Worm (Caenorhabditis elegans) whole organism, mixed stage, embryonic: Measurements from ENCODE around the gene skr-17.

Experiments used
- M03D4.4 ChIP-seq: sonication (generic microtip); optimal IDR thresholded peaks from 2 replicates; lab custom pipeline; 2017; ENCODE audit warnings: mild to moderate bottlenecking, missing genetic modification characterization, missing compliant biosample characterization
- bed-3 ChIP-seq: fragments of 200-800 bp; sonication (Bioruptor generic); optimal IDR thresholded peaks from 3 replicates; lab custom pipeline; 2018; ENCODE audit warnings: mild to moderate bottlenecking, missing genetic modification characterization, moderate library complexity, missing compliant biosample characterization
- blmp-1 ChIP-seq: fragments of 150-350 bp; optimal IDR thresholded peaks from 2 replicates; lab custom pipeline; 2014; ENCODE audit warnings: missing biosample characterization, missing genetic modification characterization
- ceh-39 ChIP-seq: fragments of 150-350 bp; optimal IDR thresholded peaks from 2 replicates; lab custom pipeline; 2014; ENCODE audit warnings: missing biosample characterization, missing genetic modification characterization
- ces-1 ChIP-seq: fragments of 150-350 bp; optimal IDR thresholded peaks from 2 replicates; lab custom pipeline; 2014; ENCODE audit warnings: missing biosample characterization, missing genetic modification reagents, missing genetic modification characterization
- cnd-1 ChIP-seq: fragments of 200-800 bp; sonication (Bioruptor generic); optimal IDR thresholded peaks from 2 replicates; lab custom pipeline; 2018; ENCODE audit warnings: mild to moderate bottlenecking, missing genetic modification characterization, missing compliant biosample characterization
- drap-1 ChIP-seq: fragments of 200-800 bp; sonication (Bioruptor generic); optimal IDR thresholded peaks from 3 replicates; lab custom pipeline; 2018; ENCODE audit warnings: mild to moderate bottlenecking, missing genetic modification characterization, missing compliant biosample characterization
- elt-1 ChIP-seq: sonication (generic microtip); optimal IDR thresholded peaks from 2 replicates; lab custom pipeline; 2017; ENCODE audit warnings: missing genetic modification characterization, mild to moderate bottlenecking, missing compliant biosample characterization, antibody characterized with exemption, moderate library complexity, borderline replicate concordance; ENCODE audit not compliant: insufficient read depth
- elt-3 ChIP-seq: fragments of 150-350 bp; optimal IDR thresholded peaks from 2 replicates; lab custom pipeline; 2014; ENCODE audit warnings: missing biosample characterization, missing genetic modification characterization
- flh-1 ChIP-seq: fragments of 200-800 bp; sonication (Bioruptor generic); optimal IDR thresholded peaks from 2 replicates; lab custom pipeline; 2018; ENCODE audit warnings: mild to moderate bottlenecking, missing genetic modification characterization, moderate library complexity, missing compliant biosample characterization
- ham-2 ChIP-seq: fragments of 200-800 bp; sonication (Bioruptor generic); optimal IDR thresholded peaks from 2 replicates; lab custom pipeline; 2018; ENCODE audit warnings: mild to moderate bottlenecking, missing genetic modification characterization, missing compliant biosample characterization
- hlh-1 ChIP-seq: fragments of 150-350 bp; optimal IDR thresholded peaks from 2 replicates; lab custom pipeline; 2014; ENCODE audit warnings: missing biosample characterization, missing genetic modification reagents, missing genetic modification characterization
- lin-32 ChIP-seq: fragments of 200-800 bp; sonication (Bioruptor generic); optimal IDR thresholded peaks from 2 replicates; lab custom pipeline; 2018; ENCODE audit warnings: mild to moderate bottlenecking, missing genetic modification characterization, missing compliant biosample characterization
- lsy-2 ChIP-seq: fragments of 150-350 bp; optimal IDR thresholded peaks from 2 replicates; lab custom pipeline; 2014; ENCODE audit warnings: missing biosample characterization, missing genetic modification characterization
- mep-1 ChIP-seq: fragments of 150-350 bp; optimal IDR thresholded peaks from 2 replicates; lab custom pipeline; 2017; ENCODE audit warnings: missing biosample characterization, missing genetic modification reagents, missing genetic modification characterization, inconsistent platforms
- nhr-12 ChIP-seq: fragments of 150-350 bp; optimal IDR thresholded peaks from 2 replicates; lab custom pipeline; 2014; ENCODE audit warnings: missing biosample characterization, missing genetic modification characterization
- nhr-237 ChIP-seq: fragments of 150-350 bp; optimal IDR thresholded peaks from 2 replicates; lab custom pipeline; 2014; ENCODE audit warnings: missing biosample characterization, missing genetic modification characterization
- pha-4 ChIP-seq: fragments of 150-350 bp; optimal IDR thresholded peaks from 2 replicates; lab custom pipeline; 2018; ENCODE audit warnings: missing biosample characterization, missing genetic modification reagents, missing genetic modification characterization
- sem-2 ChIP-seq: fragments of 200-800 bp; sonication (Bioruptor generic); optimal IDR thresholded peaks from 2 replicates; lab custom pipeline; 2018; ENCODE audit warnings: mild to moderate bottlenecking, missing genetic modification characterization, missing compliant biosample characterization
- sptf-1 ChIP-seq: sonication (generic microtip); optimal IDR thresholded peaks from 2 replicates; lab custom pipeline; 2017; ENCODE audit warnings: mild to moderate bottlenecking, missing genetic modification characterization, moderate library complexity, missing compliant biosample characterization
- tbx-8 ChIP-seq: fragments of 200-800 bp; sonication (Bioruptor generic); optimal IDR thresholded peaks from 2 replicates; lab custom pipeline; 2018; ENCODE audit warnings: mild to moderate bottlenecking, missing genetic modification characterization, moderate library complexity, missing compliant biosample characterization
- unc-120 ChIP-seq: sonication (generic microtip); optimal IDR thresholded peaks from 2 replicates; lab custom pipeline; 2017; ENCODE audit warnings: missing genetic modification characterization, missing compliant biosample characterization; ENCODE audit not compliant: poor library complexity, severe bottlenecking
- unc-39 ChIP-seq: fragments of 150-350 bp; optimal IDR thresholded peaks from 2 replicates; lab custom pipeline; 2014; ENCODE audit warnings: missing biosample characterization, missing genetic modification characterization

The skr-17 gene

DNA sequence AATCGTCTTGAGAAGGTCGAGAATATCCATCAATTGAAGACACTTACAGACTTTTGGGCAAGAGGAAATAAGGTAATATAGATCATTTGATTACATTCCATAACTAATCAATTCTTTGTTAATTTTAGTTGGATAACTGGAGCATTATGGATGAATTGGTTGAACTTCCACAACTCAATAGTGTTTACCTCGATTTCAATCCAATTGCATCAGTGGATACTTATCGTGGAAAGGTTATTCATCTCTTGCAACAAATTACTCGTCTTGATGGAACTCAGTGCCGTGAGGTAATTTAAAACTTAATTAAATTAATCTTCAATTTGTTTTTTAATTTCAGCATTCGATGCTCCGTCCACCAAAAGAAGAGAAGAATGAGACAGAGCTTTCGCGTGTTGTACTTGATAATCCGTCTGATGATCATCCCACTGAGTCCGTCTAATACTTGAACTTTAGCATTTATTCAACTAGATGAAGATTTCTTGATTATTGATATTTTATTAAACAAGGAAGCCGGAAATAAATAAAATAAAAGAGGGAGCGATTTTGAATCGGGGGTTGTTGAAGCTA is 9.8 kb upstream of the skr-17 start:
- TF ChIP-seq flh-1 (GFP tag; lab: Kevin White, UChicago) = no peak
- no peak for TF ChIP-seq M03D4.4 (tag; lab: Kevin White, UChicago)
- TF ChIP-seq lin-32 = no peak
- TF ChIP-seq nhr-12 (tag; lab: Kevin White, UChicago) = no peak
- no peak for TF ChIP-seq bed-3 (GFP tag; lab: Kevin White, UChicago)
- no peak for TF ChIP-seq sem-2
- no peak for TF ChIP-seq ceh-39
- TF ChIP-seq hlh-1 (tag; lab: Kevin White, UChicago) = no peak
- TF ChIP-seq tbx-8 (GFP tag; lab: Kevin White, UChicago) = no peak
- TF ChIP-seq nhr-237 (tag; lab: Kevin White, UChicago) = no peak
- no peak for TF ChIP-seq sptf-1 (tag; lab: Kevin White, UChicago)
- no peak for TF ChIP-seq blmp-1 (tag; lab: Kevin White, UChicago)
- TF ChIP-seq ham-2 = no peak
- TF ChIP-seq mep-1 (tag; lab: Kevin White, UChicago) = no peak
- TF ChIP-seq cnd-1 = no peak
- TF ChIP-seq, all 35 proteins: peak for 0

DNA sequence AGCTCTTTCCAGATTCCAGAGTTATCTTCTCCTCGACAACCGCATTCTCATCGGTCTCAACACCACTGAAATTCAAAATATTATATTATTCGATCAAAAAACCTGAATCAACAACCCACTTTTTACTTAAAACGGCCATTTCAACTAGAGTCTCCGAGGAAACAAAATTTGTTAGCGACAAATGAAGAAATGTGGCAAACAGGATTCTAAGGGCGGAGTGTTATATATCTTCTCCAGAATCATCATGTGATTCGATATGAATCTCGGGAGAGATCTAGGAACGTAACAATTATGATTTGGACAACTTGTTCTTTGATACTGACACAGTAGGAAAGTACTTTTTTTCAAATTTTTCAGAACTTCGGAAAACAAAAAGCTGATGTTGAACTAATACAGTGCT is 7.1 kb upstream of the skr-17 start:
- TF ChIP-seq elt-3 (no peak), elt-1 (tag; lab: Kevin White, UChicago) (peak; percentile 63)

DNA sequence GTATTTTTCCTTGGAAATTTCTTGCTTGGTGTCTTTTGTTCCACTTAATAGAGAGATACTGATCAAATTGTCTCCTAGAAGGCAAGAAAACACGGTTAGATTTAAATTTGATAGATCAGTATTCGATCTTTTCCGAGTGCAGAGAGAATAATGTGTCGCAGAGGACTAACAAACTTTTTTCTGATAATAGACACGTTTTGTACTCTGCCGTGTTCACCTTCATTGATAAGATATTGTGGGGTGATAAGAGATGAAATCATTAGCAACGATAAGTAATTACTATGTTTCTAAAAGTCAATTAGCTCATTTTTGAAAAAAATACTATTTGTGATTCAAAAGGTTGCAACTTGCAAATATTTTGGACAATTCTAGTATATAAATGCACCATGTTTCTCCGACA is 6.6 kb upstream of the skr-17 start:
- TF ChIP-seq unc-120 = no peak
- TF ChIP-seq elt-1 (tag; lab: Kevin White, UChicago) = peak; percentile 13
- TF ChIP-seq sem-2 = no peak
- peak; percentile 39 for TF ChIP-seq elt-3

DNA sequence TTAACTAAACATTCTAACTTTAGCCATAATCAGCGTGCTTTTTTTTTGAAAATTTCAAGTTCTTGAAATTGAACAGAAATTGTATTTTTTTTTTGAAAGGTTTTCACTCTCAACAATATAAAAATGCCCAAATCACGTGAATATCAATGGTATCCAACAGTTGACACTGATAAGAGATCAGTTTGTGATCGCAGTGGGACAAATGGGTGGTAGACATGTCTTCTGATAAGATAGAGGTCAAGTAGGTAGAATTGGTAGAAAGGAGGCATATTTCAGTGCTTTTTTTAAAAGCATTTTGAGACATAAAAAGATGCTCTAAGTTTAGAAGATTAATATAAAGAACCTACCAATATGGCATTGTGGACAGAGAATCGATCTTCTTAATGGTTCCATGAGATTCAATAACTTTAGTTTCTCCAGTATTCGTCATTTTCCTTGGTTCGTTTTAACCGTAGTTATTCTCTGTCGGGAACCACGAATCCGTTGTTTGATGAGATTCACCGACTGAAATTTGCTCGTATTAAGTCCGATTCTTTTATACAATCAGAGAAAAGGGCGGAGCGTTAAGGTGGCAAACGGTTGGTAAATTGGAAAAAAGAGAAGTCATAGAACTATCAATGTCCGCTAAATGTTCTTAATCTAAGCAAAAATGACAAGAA is 5.9 kb upstream of the skr-17 start, which contains the start of gene mthf-1:
mthf-1 (minus strand) TSS at position 504 of the 659 bp plus-strand sequence.
- TF ChIP-seq elt-1 (tag; lab: Kevin White, UChicago) = peak; percentile 7
- TF ChIP-seq unc-120 = no peak
- no peak for TF ChIP-seq pha-4
- TF ChIP-seq flh-1 (GFP tag; lab: Kevin White, UChicago) = no peak
- TF ChIP-seq, all 35 proteins: peak for 1

- no peak for TF ChIP-seq tbx-8 (GFP tag; lab: Kevin White, UChicago)
- TF ChIP-seq elt-3 = no peak
- no peak for TF ChIP-seq pha-4
- TF ChIP-seq nhr-237 (tag; lab: Kevin White, UChicago) = no peak
Observed at ce11 chrII:7778273-7778672, 5.0 kb upstream of the skr-17 start.

DNA sequence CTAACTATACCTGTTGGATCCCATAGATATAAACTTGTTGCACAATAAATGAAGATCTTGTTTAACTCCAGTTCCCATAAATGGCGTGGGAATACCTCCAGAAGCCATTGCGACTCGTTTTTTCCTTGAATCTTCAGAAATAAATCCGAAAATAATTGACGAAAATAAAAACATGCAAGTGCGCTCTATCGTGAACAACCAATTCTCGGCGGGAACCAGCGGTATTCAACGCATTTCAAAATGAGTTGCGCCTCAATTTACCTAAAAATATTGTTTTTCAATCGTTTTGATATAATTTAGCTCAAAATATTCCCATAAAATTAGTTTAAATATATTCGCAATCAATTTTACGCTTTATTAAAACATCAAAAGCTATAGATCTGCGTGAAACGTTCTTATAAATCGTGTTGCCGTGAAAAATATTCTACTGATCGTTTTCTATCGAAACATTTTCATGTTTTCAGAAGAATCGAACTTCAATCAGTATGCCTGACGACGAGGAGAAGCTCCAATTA is 2.2 kb upstream of the skr-17 start, which contains the start of the genes snpc-1.1 and spdl-1:
snpc-1.1 (minus strand) TSS at position 200 of the 515 bp plus-strand sequence.
spdl-1 (plus strand) TSS at position 465 of the 515 bp plus-strand sequence.
- no peak for TF ChIP-seq blmp-1 (tag; lab: Kevin White, UChicago)
- peak; percentile 58 for TF ChIP-seq mep-1 (tag; lab: Kevin White, UChicago)
- peak; percentile 37 for TF ChIP-seq ceh-39
- peak; percentile 41 for TF ChIP-seq lsy-2
- TF ChIP-seq drap-1 = no peak

- no peak for TF ChIP-seq ces-1 (GFP tag; lab: Kevin White, UChicago)
- no peak for TF ChIP-seq elt-3
- no peak for TF ChIP-seq unc-39 (tag; lab: Kevin White, UChicago)
- peak; percentile 26 for TF ChIP-seq elt-1 (tag; lab: Kevin White, UChicago)
- TF ChIP-seq blmp-1 (tag; lab: Kevin White, UChicago) = no peak
Observed at ce11 chrII:7789605-7790004, 6.3 kb downstream of the skr-17 start.
